Fruit fly (Drosophila melanogaster) whole organism, embryonic: ENCODE measurements around the gene CG15742.
A peak's percentile ranks its signal among the peaks of the same experiment; 100 is the strongest.

Source experiments
- Ada2b ChIP-seq: fragments of 200-800 bp; sonication (Bioruptor generic); IDR thresholded peaks from 2 replicates; pipeline ENCODE4 v1.3.6; 2022; ENCODE audit warnings: missing biosample characterization, missing genetic modification characterization
- CG10274 ChIP-seq: fragments of 200-800 bp; sonication (Bioruptor generic); optimal IDR thresholded peaks from 3 replicates; lab custom pipeline; 2017; ENCODE audit warnings: missing biosample characterization, mild to moderate bottlenecking, missing genetic modification characterization
- CG11504 ChIP-seq: fragments of 200-800 bp; sonication (Bioruptor generic); optimal IDR thresholded peaks from 3 replicates; lab custom pipeline; 2019; ENCODE audit warnings: missing biosample characterization, mild to moderate bottlenecking, missing genetic modification characterization, moderate library complexity
- CG12219 ChIP-seq: fragments of 200-800 bp; sonication (Bioruptor generic); optimal IDR thresholded peaks from 3 replicates; lab custom pipeline; 2018; ENCODE audit warnings: missing biosample characterization, mild to moderate bottlenecking, missing genetic modification characterization
- CG13894 ChIP-seq: fragments of 200-800 bp; sonication (Bioruptor generic); optimal IDR thresholded peaks from 3 replicates; lab custom pipeline; 2018; ENCODE audit warnings: missing biosample characterization, mild to moderate bottlenecking, missing genetic modification characterization, moderate library complexity
- CG1603 ChIP-seq: fragments of 200-800 bp; sonication (Bioruptor generic); optimal IDR thresholded peaks from 2 replicates; lab custom pipeline; 2019; ENCODE audit warnings: missing biosample characterization, mild to moderate bottlenecking, missing genetic modification characterization, moderate library complexity
- CG17361 ChIP-seq: fragments of 200-800 bp; sonication (Bioruptor generic); IDR thresholded peaks from 3 replicates; pipeline ENCODE4 v1.3.6; 2022; ENCODE audit warnings: missing biosample characterization, missing genetic modification characterization
- CG2199 ChIP-seq: fragments of 200-800 bp; sonication (Bioruptor generic); IDR thresholded peaks from 3 replicates; pipeline ENCODE4 v1.3.6; 2022; ENCODE audit warnings: missing biosample characterization, missing genetic modification characterization
- CG2678 ChIP-seq: fragments of 200-800 bp; sonication (Bioruptor generic); optimal IDR thresholded peaks from 3 replicates; lab custom pipeline; 2019; ENCODE audit warnings: missing biosample characterization, mild to moderate bottlenecking, missing genetic modification characterization, moderate library complexity
- CG30403 ChIP-seq: fragments of 200-800 bp; sonication (Bioruptor generic); optimal IDR thresholded peaks from 3 replicates; lab custom pipeline; 2016; ENCODE audit warnings: missing biosample characterization, missing genetic modification characterization
- CG34376 ChIP-seq: fragments of 200-800 bp; sonication (Bioruptor generic); optimal IDR thresholded peaks from 2 replicates; lab custom pipeline; 2018; ENCODE audit warnings: missing biosample characterization, mild to moderate bottlenecking, missing genetic modification characterization
- CG5180 ChIP-seq: fragments of 200-800 bp; sonication (Bioruptor generic); optimal IDR thresholded peaks from 3 replicates; lab custom pipeline; 2017; ENCODE audit warnings: missing biosample characterization, missing genetic modification characterization, mild to moderate bottlenecking, moderate library complexity, missing genetic modification reagents
- CG5953 ChIP-seq: fragments of 200-800 bp; sonication (Bioruptor generic); IDR thresholded peaks from 2 replicates; pipeline ENCODE4 v1.3.6; 2022; ENCODE audit warnings: missing biosample characterization, missing genetic modification characterization
- CG7839 ChIP-seq: fragments of 200-800 bp; sonication (Bioruptor generic); optimal IDR thresholded peaks from 3 replicates; lab custom pipeline; 2018; ENCODE audit warnings: missing biosample characterization, mild to moderate bottlenecking, missing genetic modification characterization, moderate library complexity
- CG8388 ChIP-seq: fragments of 200-800 bp; sonication (Bioruptor generic); optimal IDR thresholded peaks from 2 replicates; lab custom pipeline; 2019; ENCODE audit warnings: missing biosample characterization, mild to moderate bottlenecking, missing genetic modification characterization, moderate library complexity
- CG8765 ChIP-seq: fragments of 200-800 bp; sonication (Bioruptor generic); IDR thresholded peaks from 2 replicates; pipeline ENCODE4 v1.3.6; 2022; ENCODE audit warnings: missing biosample characterization, missing genetic modification characterization
- CG9817 ChIP-seq: fragments of 200-800 bp; sonication (Bioruptor generic); optimal IDR thresholded peaks from 2 replicates; lab custom pipeline; 2018; ENCODE audit warnings: missing biosample characterization, mild to moderate bottlenecking, missing genetic modification characterization, moderate library complexity
- PHDP ChIP-seq: fragments of 200-800 bp; sonication (Bioruptor generic); optimal IDR thresholded peaks from 3 replicates; lab custom pipeline; 2018; ENCODE audit warnings: missing biosample characterization, mild to moderate bottlenecking, missing genetic modification characterization, moderate library complexity
- Pdp1 ChIP-seq, 2 experiments: fragments of 200-800 bp; sonication (Bioruptor generic); optimal IDR thresholded peaks; 3 replicates each; lab custom pipeline; 2016; ENCODE audit warnings: missing biosample characterization in 2 of 2, missing genetic modification characterization in 2 of 2, mild to moderate bottlenecking in 1 of 2, moderate library complexity in 1 of 2
- Sox100B ChIP-seq: fragments of 200-800 bp; sonication (Bioruptor generic); optimal IDR thresholded peaks from 3 replicates; lab custom pipeline; 2018; ENCODE audit warnings: missing biosample characterization, mild to moderate bottlenecking, missing genetic modification characterization
- Sry-δ ChIP-seq: fragments of 200-800 bp; sonication (Bioruptor generic); optimal IDR thresholded peaks from 2 replicates; lab custom pipeline; 2016; ENCODE audit warnings: missing biosample characterization, missing genetic modification characterization
- Xbp1 ChIP-seq: fragments of 200-800 bp; sonication (Bioruptor generic); optimal IDR thresholded peaks from 3 replicates; lab custom pipeline; 2016; ENCODE audit warnings: missing biosample characterization, mild to moderate bottlenecking, missing genetic modification characterization
- ab ChIP-seq: fragments of 200-800 bp; sonication (Bioruptor generic); optimal IDR thresholded peaks from 2 replicates; lab custom pipeline; 2016; ENCODE audit warnings: missing biosample characterization, missing genetic modification characterization
- chif ChIP-seq, 2 experiments: fragments of 200-800 bp; sonication (Bioruptor generic); optimal IDR thresholded peaks; 3 replicates each; lab custom pipeline; 2016; ENCODE audit warnings: missing biosample characterization in 2 of 2, missing genetic modification characterization in 2 of 2
- dmrt99B ChIP-seq: fragments of 200-800 bp; sonication (Bioruptor generic); optimal IDR thresholded peaks from 2 replicates; lab custom pipeline; 2018; ENCODE audit warnings: missing biosample characterization, mild to moderate bottlenecking, missing genetic modification characterization, moderate library complexity
- eve ChIP-seq, 2 experiments: fragments of >200 bp; optimal IDR thresholded peaks; 2 replicates each; lab custom pipeline; 2017; ENCODE audit warnings: missing biosample characterization in 2 of 2, missing genetic modification characterization in 2 of 2
- exex ChIP-seq: fragments of 200-800 bp; sonication (Bioruptor generic); optimal IDR thresholded peaks from 4 replicates; lab custom pipeline; 2018; ENCODE audit warnings: missing biosample characterization, mild to moderate bottlenecking, missing genetic modification characterization, moderate library complexity
- lola ChIP-seq, 3 experiments: fragments of >200 bp in 2 of 3; fragments of 200-800 bp in 1 of 3; sonication (Bioruptor generic) in 1 of 3; optimal IDR thresholded peaks; 2 replicates each; lab custom pipeline; 2017 to 2019; ENCODE audit warnings: missing biosample characterization in 3 of 3, missing genetic modification characterization in 3 of 3, mild to moderate bottlenecking in 1 of 3, moderate library complexity in 1 of 3
- ro ChIP-seq: fragments of 200-800 bp; sonication (Bioruptor generic); IDR thresholded peaks from 2 replicates; pipeline ENCODE4 v1.3.6; 2022; ENCODE audit warnings: missing biosample characterization, missing genetic modification characterization
- sens ChIP-seq: fragments of 200-800 bp; sonication (Bioruptor generic); peaks from one replicate; lab custom pipeline; 2016; ENCODE audit warnings: missing biosample characterization, missing genetic modification characterization
- sug ChIP-seq: fragments of 200-800 bp; optimal IDR thresholded peaks from 2 replicates; lab custom pipeline; 2019; ENCODE audit warnings: missing biosample characterization, mild to moderate bottlenecking, missing genetic modification characterization, moderate library complexity
- unpg ChIP-seq: fragments of 200-800 bp; sonication (Bioruptor generic); optimal IDR thresholded peaks from 3 replicates; lab custom pipeline; 2018; ENCODE audit warnings: missing biosample characterization, mild to moderate bottlenecking, missing genetic modification characterization, moderate library complexity
- z ChIP-seq: fragments of 200-800 bp; sonication (Bioruptor generic); IDR thresholded peaks from 3 replicates; pipeline ENCODE4 v1.3.6; 2022; ENCODE audit warnings: missing biosample characterization, missing genetic modification characterization

Gene CG15742

DNA sequence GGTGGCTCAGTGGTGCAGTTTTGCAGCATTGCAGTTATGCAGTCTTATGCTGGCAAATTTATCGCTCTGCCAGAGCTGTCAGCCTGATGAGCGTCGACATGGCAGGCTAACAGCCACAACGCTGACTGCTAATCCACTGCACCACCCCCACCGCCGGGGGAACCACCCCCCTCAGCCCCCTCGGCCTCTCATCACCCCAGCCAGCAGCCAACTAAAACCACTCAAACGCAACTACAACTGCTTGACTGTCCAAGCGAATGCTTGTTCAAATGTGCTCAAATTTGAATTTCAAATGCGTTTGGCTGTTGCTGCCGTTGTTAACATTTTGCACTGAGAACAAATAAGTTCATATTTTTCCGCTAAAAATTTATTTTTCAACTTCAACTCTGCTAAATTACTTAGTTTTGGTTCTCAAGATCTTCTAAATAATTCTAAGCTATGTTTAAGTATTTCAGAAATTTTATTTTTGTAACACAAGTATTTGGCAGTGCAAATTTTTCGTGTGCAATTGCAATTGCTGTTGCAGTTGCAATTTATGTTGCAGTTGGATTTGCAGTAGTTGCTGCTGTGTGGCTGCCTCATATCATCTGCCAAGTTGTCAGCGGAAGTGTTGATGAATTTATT, 19.9 kb downstream of the CG15742 start (continued):
- TF ChIP-seq Sry-δ (GFP tag; lab: Kevin White, UChicago) (no peak), eve (GFP tag; optimal IDR thresholded peaks at IDR 0.05; lab: Kevin White, UChicago) (peak in 1 of 2 experiments; percentile 30), lola (GFP tag; optimal IDR thresholded peaks at IDR 0.05; lab: Kevin White, UChicago) (peak in 1 of 3 experiments; percentile 10), CG12219 (peak; percentile 10), sens (peak; percentile 88), CG5180 (GFP tag; lab: Kevin White, UChicago) (peak; percentile 50), CG7839 (tag; lab: Kevin White, UChicago) (peak; percentile 42), ro (no peak), CG8388 (peak; percentile 16), CG17361 (0 out of 3 replicates have a peak, but pooled peaks have one; percentile 18), unpg (GFP tag; lab: Kevin White, UChicago) (peak; percentile 39), Sox100B (peak; percentile 6), Xbp1 (GFP tag; lab: Kevin White, UChicago) (peak; percentile 8), z (GFP tag; lab: Robert Waterston, UW) (peak; percentile 76), CG11504 (tag; lab: Kevin White, UChicago) (peak; percentile 54), PHDP (tag; lab: Kevin White, UChicago) (peak; percentile 6), dmrt99B (tag; lab: Kevin White, UChicago) (peak; percentile 50), CG30403 (GFP tag; lab: Kevin White, UChicago) (peak; percentile 41), CG5953 (GFP tag; lab: Robert Waterston, UW) (0 out of 2 replicates have a peak, but pooled peaks have one; percentile 14), chif (GFP tag; optimal IDR thresholded peaks at IDR 0.05; lab: Kevin White, UChicago) (peak; percentile 4 to 17), CG8765 (GFP tag; lab: Robert Waterston, UW) (no peak), CG1603 (peak; percentile 3)

DNA sequence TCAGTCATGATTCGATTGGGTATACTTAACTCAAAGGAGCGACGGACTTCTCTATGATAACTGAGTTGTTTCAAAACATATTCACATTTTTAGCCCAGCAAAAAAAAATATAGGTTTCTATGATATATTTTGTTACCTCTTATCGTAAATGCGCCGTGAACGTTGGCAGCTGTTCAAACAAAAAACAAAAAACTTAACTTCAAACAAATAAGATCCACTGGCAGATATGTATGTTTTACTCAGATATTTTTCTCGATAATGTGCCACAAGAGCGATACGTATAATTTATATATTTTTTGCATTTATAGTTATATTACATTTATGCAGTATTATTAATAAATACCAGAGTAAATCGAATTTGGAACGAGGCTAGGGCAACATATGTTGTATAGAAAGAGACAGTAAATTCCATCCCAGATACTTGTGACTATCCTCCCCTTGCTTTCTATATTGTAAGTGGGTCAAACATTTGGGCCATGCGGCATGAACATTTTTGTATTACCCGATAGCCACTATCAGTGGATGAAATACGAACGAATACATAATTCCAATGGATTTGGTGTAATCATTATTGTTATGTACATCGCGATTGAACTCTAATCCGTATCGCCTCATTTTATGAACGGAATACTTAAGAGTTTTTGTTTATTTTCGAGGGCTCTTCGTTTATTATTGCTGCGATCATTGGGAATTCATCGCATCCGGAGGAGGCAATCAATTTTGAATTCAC, 21.6 kb downstream of the CG15742 start, which contains the start of gene CG32639:
TSS of gene CG32639 (minus strand) at position 51 of the 730 bp plus-strand sequence.
- peak; percentile 52 for TF ChIP-seq CG5180 (GFP tag; lab: Kevin White, UChicago)
- no peak for TF ChIP-seq Ada2b (GFP tag; lab: Robert Waterston, UW)
- no peak for TF ChIP-seq CG13894
- peak; percentile 3 for TF ChIP-seq sug (tag; lab: Kevin White, UChicago)
- TF ChIP-seq ab: no peak
- no peak for TF ChIP-seq CG9817 (tag; lab: Kevin White, UChicago)
- TF ChIP-seq Pdp1 (GFP tag; optimal IDR thresholded peaks at IDR 0.05; lab: Kevin White, UChicago): peak in 1 of 2 experiments; percentile 63
- no peak for TF ChIP-seq chif (GFP tag; optimal IDR thresholded peaks at IDR 0.05; lab: Kevin White, UChicago)
- no peak for TF ChIP-seq CG10274
- peak; percentile 24 for TF ChIP-seq CG34376 (GFP tag; lab: Kevin White, UChicago)
- TF ChIP-seq CG2678 (tag; lab: Kevin White, UChicago): no peak
- TF ChIP-seq CG2199 (GFP tag; lab: Robert Waterston, UW): 0 out of 3 replicates have a peak, but pooled peaks have one; percentile 52
- peak; percentile 32 for TF ChIP-seq exex (tag; lab: Kevin White, UChicago)
